Fruit fly (Drosophila melanogaster) whole organism, embryonic: ENCODE data around the gene CG31224.

Source experiments
- Blimp-1 ChIP-seq: fragments of 200-800 bp; sonication (Bioruptor generic); optimal IDR thresholded peaks from 3 replicates; lab custom pipeline; 2018; ENCODE audit warnings: missing biosample characterization, missing genetic modification characterization, mild to moderate bottlenecking, moderate library complexity, missing genetic modification reagents
- CG1024 ChIP-seq: fragments of 200-800 bp; sonication (Bioruptor generic); IDR thresholded peaks from 2 replicates; pipeline ENCODE4 v1.3.6; 2022; ENCODE audit warnings: missing biosample characterization, missing genetic modification characterization
- CG10431 ChIP-seq: fragments of 200-800 bp; sonication (Bioruptor generic); optimal IDR thresholded peaks from 3 replicates; lab custom pipeline; 2018; ENCODE audit warnings: missing biosample characterization, mild to moderate bottlenecking, missing genetic modification characterization
- CG11456 ChIP-seq: fragments of 200-800 bp; sonication (Bioruptor generic); IDR thresholded peaks from 3 replicates; pipeline ENCODE4 v1.3.6; 2022; ENCODE audit warnings: missing biosample characterization, missing genetic modification characterization
- CG11504 ChIP-seq: fragments of 200-800 bp; sonication (Bioruptor generic); optimal IDR thresholded peaks from 3 replicates; lab custom pipeline; 2019; ENCODE audit warnings: missing biosample characterization, mild to moderate bottlenecking, missing genetic modification characterization, moderate library complexity
- CG1602 ChIP-seq: fragments of 200-800 bp; sonication (Bioruptor generic); optimal IDR thresholded peaks from 3 replicates; lab custom pipeline; 2016; ENCODE audit warnings: missing biosample characterization, missing genetic modification characterization
- CG16813 ChIP-seq: fragments of 200-800 bp; sonication (Bioruptor generic); IDR thresholded peaks from 3 replicates; pipeline ENCODE4 v1.3.6; 2022; ENCODE audit warnings: missing biosample characterization, missing genetic modification characterization; ENCODE audit not compliant: partially characterized antibody
- CG16815 ChIP-seq: fragments of 200-800 bp; sonication (Bioruptor generic); optimal IDR thresholded peaks from 3 replicates; lab custom pipeline; 2017; ENCODE audit warnings: missing biosample characterization, mild to moderate bottlenecking, missing genetic modification characterization
- CG17359 ChIP-seq: fragments of 200-800 bp; sonication (Bioruptor generic); optimal IDR thresholded peaks from 3 replicates; lab custom pipeline; 2018; ENCODE audit warnings: missing biosample characterization, mild to moderate bottlenecking, missing genetic modification characterization, moderate library complexity
- CG17385 ChIP-seq: fragments of 200-800 bp; sonication (Bioruptor generic); optimal IDR thresholded peaks from 3 replicates; lab custom pipeline; 2018; ENCODE audit warnings: missing biosample characterization, mild to moderate bottlenecking, missing genetic modification characterization
- CG1792 ChIP-seq: fragments of 200-800 bp; sonication (Bioruptor generic); optimal IDR thresholded peaks from 2 replicates; lab custom pipeline; 2016; ENCODE audit warnings: missing biosample characterization, missing genetic modification characterization
- CG32532 ChIP-seq: fragments of 200-800 bp; sonication (Bioruptor generic); IDR thresholded peaks from 2 replicates; pipeline ENCODE4 v1.3.6; 2022; ENCODE audit warnings: missing biosample characterization, missing genetic modification characterization
- CG33213 ChIP-seq: fragments of 200-800 bp; sonication (Bioruptor generic); optimal IDR thresholded peaks from 3 replicates; lab custom pipeline; 2016; ENCODE audit warnings: missing biosample characterization, missing genetic modification characterization
- CG4282 ChIP-seq: fragments of 200-800 bp; sonication (Bioruptor generic); optimal IDR thresholded peaks from 2 replicates; lab custom pipeline; 2016; ENCODE audit warnings: missing biosample characterization, missing genetic modification characterization
- CG4424 ChIP-seq: fragments of 200-800 bp; sonication (Bioruptor generic); optimal IDR thresholded peaks from 3 replicates; lab custom pipeline; 2016; ENCODE audit warnings: missing biosample characterization, missing genetic modification characterization
- CG6683 ChIP-seq: fragments of 200-800 bp; sonication (Bioruptor generic); optimal IDR thresholded peaks from 2 replicates; lab custom pipeline; 2017; ENCODE audit warnings: missing biosample characterization, mild to moderate bottlenecking, missing genetic modification characterization, missing genetic modification reagents
- CG8281 ChIP-seq: fragments of 200-800 bp; sonication (Bioruptor generic); optimal IDR thresholded peaks from 2 replicates; lab custom pipeline; 2018; ENCODE audit warnings: missing biosample characterization, mild to moderate bottlenecking, missing genetic modification characterization, moderate library complexity
- CG8765 ChIP-seq: fragments of 200-800 bp; sonication (Bioruptor generic); IDR thresholded peaks from 2 replicates; pipeline ENCODE4 v1.3.6; 2022; ENCODE audit warnings: missing biosample characterization, missing genetic modification characterization
- CG8924 ChIP-seq: fragments of 200-800 bp; optimal IDR thresholded peaks from 3 replicates; lab custom pipeline; 2019; ENCODE audit warnings: missing biosample characterization, mild to moderate bottlenecking, missing genetic modification characterization, moderate library complexity
- CG8944 ChIP-seq: fragments of 200-800 bp; sonication (Bioruptor generic); optimal IDR thresholded peaks from 3 replicates; lab custom pipeline; 2016; ENCODE audit warnings: missing biosample characterization, missing genetic modification characterization
- CG9797 ChIP-seq: fragments of 200-800 bp; sonication (Bioruptor generic); optimal IDR thresholded peaks from 3 replicates; lab custom pipeline; 2018; ENCODE audit warnings: missing biosample characterization, mild to moderate bottlenecking, missing genetic modification characterization
- D19B ChIP-seq: fragments of 200-800 bp; sonication (Bioruptor generic); optimal IDR thresholded peaks from 2 replicates; lab custom pipeline; 2017; ENCODE audit warnings: missing biosample characterization, mild to moderate bottlenecking, missing genetic modification characterization
- Dref ChIP-seq: fragments of 200-800 bp; sonication (Bioruptor generic); IDR thresholded peaks from 2 replicates; pipeline ENCODE4 v1.3.6; 2022; ENCODE audit warnings: missing biosample characterization, missing genetic modification characterization
- H2.0 ChIP-seq: fragments of 200-800 bp; sonication (Bioruptor generic); IDR thresholded peaks from 2 replicates; pipeline ENCODE4 v1.3.6; 2022; ENCODE audit warnings: missing biosample characterization, missing genetic modification characterization
- HmgZ ChIP-seq: fragments of 200-800 bp; sonication (Bioruptor generic); optimal IDR thresholded peaks from 2 replicates; lab custom pipeline; 2018; ENCODE audit warnings: missing biosample characterization, mild to moderate bottlenecking, missing genetic modification characterization
- Hmx ChIP-seq: fragments of 200-800 bp; sonication (Bioruptor generic); optimal IDR thresholded peaks from 2 replicates; lab custom pipeline; 2016; ENCODE audit warnings: missing biosample characterization, missing genetic modification characterization
- Hr3 ChIP-seq: fragments of 200-800 bp; sonication (Bioruptor generic); optimal IDR thresholded peaks from 3 replicates; lab custom pipeline; 2016; ENCODE audit warnings: missing biosample characterization, missing genetic modification characterization
- MESR4 ChIP-seq: fragments of 200-800 bp; sonication (Bioruptor generic); optimal IDR thresholded peaks from 2 replicates; lab custom pipeline; 2018; ENCODE audit warnings: missing biosample characterization, mild to moderate bottlenecking, missing genetic modification characterization, moderate library complexity
- Mad ChIP-seq: fragments of 200-800 bp; sonication (Bioruptor generic); optimal IDR thresholded peaks from 2 replicates; lab custom pipeline; 2016; ENCODE audit warnings: missing biosample characterization, missing genetic modification characterization
- Mes4 ChIP-seq: fragments of 200-800 bp; sonication (Bioruptor generic); optimal IDR thresholded peaks from 2 replicates; lab custom pipeline; 2016; ENCODE audit warnings: missing biosample characterization, missing genetic modification characterization
- Nf-YB ChIP-seq: fragments of 200-800 bp; sonication (Bioruptor generic); optimal IDR thresholded peaks from 3 replicates; lab custom pipeline; 2019; ENCODE audit warnings: missing biosample characterization, mild to moderate bottlenecking, missing genetic modification characterization, moderate library complexity
- NfI ChIP-seq: fragments of 200-800 bp; sonication (Bioruptor generic); optimal IDR thresholded peaks from 3 replicates; lab custom pipeline; 2018; ENCODE audit warnings: missing biosample characterization, mild to moderate bottlenecking, missing genetic modification characterization, moderate library complexity
- Oaz ChIP-seq: fragments of 200-800 bp; sonication (Bioruptor generic); IDR thresholded peaks from 2 replicates; pipeline ENCODE4 v1.3.6; 2022; ENCODE audit warnings: missing biosample characterization, missing genetic modification characterization
- PHDP ChIP-seq: fragments of 200-800 bp; sonication (Bioruptor generic); optimal IDR thresholded peaks from 3 replicates; lab custom pipeline; 2018; ENCODE audit warnings: missing biosample characterization, mild to moderate bottlenecking, missing genetic modification characterization, moderate library complexity
- ato ChIP-seq: fragments of 200-800 bp; sonication (Bioruptor generic); IDR thresholded peaks from 2 replicates; pipeline ENCODE4 v1.3.6; 2022; ENCODE audit warnings: missing biosample characterization, missing genetic modification characterization; ENCODE audit not compliant: partially characterized antibody
- btn ChIP-seq: fragments of 200-800 bp; sonication (Bioruptor generic); optimal IDR thresholded peaks from 2 replicates; lab custom pipeline; 2016; ENCODE audit warnings: missing biosample characterization, missing genetic modification characterization
- cas ChIP-seq: fragments of 200-800 bp; sonication (Bioruptor generic); IDR thresholded peaks from 2 replicates; pipeline ENCODE4 v1.3.6; 2022; ENCODE audit warnings: missing biosample characterization, missing genetic modification characterization
- crol ChIP-seq: fragments of 200-800 bp; sonication (Bioruptor generic); IDR thresholded peaks from 2 replicates; pipeline ENCODE4 v1.3.6; 2022; ENCODE audit warnings: missing biosample characterization, missing genetic modification characterization
- dpn ChIP-seq, 2 experiments: fragments of 200-800 bp; sonication (Bioruptor generic); optimal IDR thresholded peaks; 3 replicates each; lab custom pipeline; 2016; ENCODE audit warnings: missing biosample characterization in 2 of 2, missing genetic modification characterization in 2 of 2
- fru ChIP-seq: fragments of >200 bp; optimal IDR thresholded peaks from 2 replicates; lab custom pipeline; 2017
- ham ChIP-seq: fragments of 200-800 bp; sonication (Bioruptor generic); IDR thresholded peaks from 2 replicates; pipeline ENCODE4 v1.3.6; 2022; ENCODE audit warnings: missing biosample characterization, missing genetic modification characterization
- insv ChIP-seq, 2 experiments: fragments of 200-800 bp; sonication (Bioruptor generic); optimal IDR thresholded peaks; 3 replicates each; lab custom pipeline; 2016 to 2018; ENCODE audit warnings: missing biosample characterization in 2 of 2, missing genetic modification characterization in 2 of 2
- ken ChIP-seq: fragments of 200-800 bp; sonication (Bioruptor generic); IDR thresholded peaks from 3 replicates; pipeline ENCODE4 v1.3.6; 2022; ENCODE audit warnings: missing biosample characterization, missing genetic modification characterization
- lbe ChIP-seq: fragments of 200-800 bp; sonication (Bioruptor generic); optimal IDR thresholded peaks from 2 replicates; lab custom pipeline; 2016; ENCODE audit warnings: missing biosample characterization, mild to moderate bottlenecking, missing genetic modification characterization
- org-1 ChIP-seq: fragments of 200-800 bp; sonication (Bioruptor generic); optimal IDR thresholded peaks from 2 replicates; lab custom pipeline; 2017; ENCODE audit warnings: missing biosample characterization, missing genetic modification characterization
- pb ChIP-seq: fragments of 200-800 bp; sonication (Bioruptor generic); optimal IDR thresholded peaks from 3 replicates; lab custom pipeline; 2016; ENCODE audit warnings: missing biosample characterization, missing genetic modification characterization
- pros ChIP-seq: fragments of 200-800 bp; sonication (Bioruptor generic); optimal IDR thresholded peaks from 3 replicates; lab custom pipeline; 2019; ENCODE audit warnings: missing biosample characterization, mild to moderate bottlenecking, missing genetic modification characterization, moderate library complexity
- salm ChIP-seq: fragments of 200-800 bp; sonication (Bioruptor generic); optimal IDR thresholded peaks from 2 replicates; lab custom pipeline; 2018; ENCODE audit warnings: missing biosample characterization, mild to moderate bottlenecking, missing genetic modification characterization
- tap ChIP-seq: fragments of 200-800 bp; optimal IDR thresholded peaks from 3 replicates; lab custom pipeline; 2019; ENCODE audit warnings: missing biosample characterization, mild to moderate bottlenecking, missing genetic modification characterization, moderate library complexity
- twi ChIP-seq: fragments of 200-800 bp; optimal IDR thresholded peaks from 2 replicates; lab custom pipeline; 2019; ENCODE audit warnings: missing biosample characterization, mild to moderate bottlenecking, missing genetic modification characterization, moderate library complexity
- zen ChIP-seq: fragments of 200-800 bp; sonication (Bioruptor generic); optimal IDR thresholded peaks from 3 replicates; lab custom pipeline; 2018; ENCODE audit warnings: missing biosample characterization, mild to moderate bottlenecking, missing genetic modification characterization, moderate library complexity

The CG31224 gene

dm6 chr3R:18670441-18671111 lies 11.5 kb upstream of the CG31224 start (continued):
- TF ChIP-seq Nf-YB (GFP tag; lab: Kevin White, UChicago) (peak; percentile 22), twi (tag; lab: Kevin White, UChicago) (peak; percentile 5), ato (GFP tag; lab: Robert Waterston, UW) (no peak), CG4282 (GFP tag; lab: Kevin White, UChicago) (no peak), CG16813 (GFP tag; lab: Robert Waterston, UW) (no peak), CG17359 (peak; percentile 49), pros (peak; percentile 24), Mad (GFP tag; lab: Kevin White, UChicago) (no peak), cas (GFP tag; lab: Robert Waterston, UW) (no peak), lbe (GFP tag; lab: Kevin White, UChicago) (no peak), dpn (GFP tag; optimal IDR thresholded peaks at IDR 0.05; lab: Kevin White, UChicago) (peak in 1 of 2 experiments; percentile 43), org-1 (peak; percentile 30), HmgZ (no peak), CG8924 (tag; lab: Kevin White, UChicago) (peak; percentile 61), zen (no peak), Blimp-1 (peak; percentile 95), CG17385 (peak; percentile 40), CG11504 (tag; lab: Kevin White, UChicago) (peak; percentile 58), btn (GFP tag; lab: Kevin White, UChicago) (no peak), Hr3 (GFP tag; lab: Kevin White, UChicago) (peak; percentile 36), CG6683 (GFP tag; lab: Kevin White, UChicago) (no peak), D19B (GFP tag; lab: Kevin White, UChicago) (no peak), CG16815 (GFP tag; lab: Kevin White, UChicago) (peak; percentile 6), ken (GFP tag; lab: Robert Waterston, UW) (peak; percentile 39; the same call in 1 of the 3 replicates), CG10431 (GFP tag; lab: Kevin White, UChicago) (no peak), insv (GFP tag; optimal IDR thresholded peaks at IDR 0.05; lab: Kevin White, UChicago) (no peak), Mes4 (no peak), CG1024 (no peak), tap (tag; lab: Kevin White, UChicago) (peak; percentile 53), CG1602 (GFP tag; lab: Kevin White, UChicago) (peak; percentile 24), CG9797 (GFP tag; lab: Kevin White, UChicago) (no peak), CG8944 (GFP tag; lab: Kevin White, UChicago) (no peak), NfI (peak; percentile 14), PHDP (tag; lab: Kevin White, UChicago) (peak; percentile 65), crol (GFP tag; lab: Robert Waterston, UW) (peak; percentile 82), CG4424 (GFP tag; lab: Kevin White, UChicago) (peak; percentile 38), CG32532 (0 out of 2 replicates have a peak, but pooled peaks have one; percentile 6), CG33213 (GFP tag; lab: Kevin White, UChicago) (no peak), fru (no peak), CG8765 (no peak), pb (GFP tag; lab: Kevin White, UChicago) (no peak), MESR4 (GFP tag; lab: Kevin White, UChicago) (no peak), Oaz (GFP tag; lab: Robert Waterston, UW) (no peak), ham (no peak), H2.0 (GFP tag; lab: Robert Waterston, UW) (no peak), Hmx (no peak), CG8281 (peak; percentile 49), Dref (GFP tag; lab: Robert Waterston, UW) (no peak), CG11456 (no peak), CG1792 (GFP tag; lab: Kevin White, UChicago) (no peak), salm (tag; lab: Kevin White, UChicago) (peak; percentile 51)
